Fruit fly (Drosophila melanogaster) whole organism, adult: Measurements from ENCODE around the gene wuho.

Experiments
- CG33017 ChIP-seq: fragments of 200-800 bp; sonication (Bioruptor generic); optimal IDR thresholded peaks from 2 replicates; lab custom pipeline; 2018; ENCODE audit warnings: missing biosample characterization, mild to moderate bottlenecking, missing genetic modification characterization, moderate library complexity
- CG7101 ChIP-seq: fragments of 200-800 bp; sonication (Bioruptor generic); optimal IDR thresholded peaks from 2 replicates; lab custom pipeline; 2018; ENCODE audit warnings: missing biosample characterization, mild to moderate bottlenecking, missing genetic modification characterization, moderate library complexity
- Crg-1 ChIP-seq: fragments of 200-800 bp; sonication (Bioruptor generic); optimal IDR thresholded peaks from 2 replicates; lab custom pipeline; 2016; ENCODE audit warnings: missing biosample characterization, missing genetic modification characterization
- bab1 ChIP-seq: fragments of 200-800 bp; sonication (Bioruptor generic); optimal IDR thresholded peaks from 3 replicates; lab custom pipeline; 2019; ENCODE audit warnings: missing biosample characterization, mild to moderate bottlenecking, missing genetic modification characterization, moderate library complexity
- cic ChIP-seq: fragments of 200-800 bp; sonication (Bioruptor generic); optimal IDR thresholded peaks from 2 replicates; lab custom pipeline; 2017; ENCODE audit warnings: missing biosample characterization, mild to moderate bottlenecking, missing genetic modification characterization, moderate library complexity
- cnc ChIP-seq, 2 experiments: fragments of >200 bp; optimal IDR thresholded peaks; 2 replicates each; lab custom pipeline; 2017
- kay ChIP-seq: fragments of 200-800 bp; sonication (Bioruptor generic); peaks from one replicate; lab custom pipeline; 2016; ENCODE audit warnings: missing biosample characterization, missing genetic modification characterization, borderline replicate concordance
- pad ChIP-seq: fragments of 200-800 bp; sonication (Bioruptor generic); optimal IDR thresholded peaks from 3 replicates; lab custom pipeline; 2017; ENCODE audit warnings: missing biosample characterization, missing genetic modification characterization, mild to moderate bottlenecking, moderate library complexity, missing genetic modification reagents

- TF ChIP-seq CG33017 (tag; lab: Kevin White, UChicago), result no peak
- TF ChIP-seq pad (GFP tag; lab: Kevin White, UChicago), result no peak
- TF ChIP-seq CG7101 (tag; lab: Kevin White, UChicago), result no peak
- no peak for TF ChIP-seq cnc (optimal IDR thresholded peaks at IDR 0.05; lab: Kevin White, UChicago)
- no peak for TF ChIP-seq Crg-1 (GFP tag; lab: Kevin White, UChicago)
- no peak for TF ChIP-seq cic (GFP tag; lab: Kevin White, UChicago)
- TF ChIP-seq kay (GFP tag; lab: Kevin White, UChicago), result no peak
- TF ChIP-seq bab1 (GFP tag; lab: Kevin White, UChicago), result no peak
These were observed 19.9 kb upstream of the wuho start, which contains the start of gene Spt6 for dm6 chrX:6267745-6268582.
